Worm (Caenorhabditis elegans): ENCODE measurements around the gene baf-1.

baf-1 gene

DNA sequence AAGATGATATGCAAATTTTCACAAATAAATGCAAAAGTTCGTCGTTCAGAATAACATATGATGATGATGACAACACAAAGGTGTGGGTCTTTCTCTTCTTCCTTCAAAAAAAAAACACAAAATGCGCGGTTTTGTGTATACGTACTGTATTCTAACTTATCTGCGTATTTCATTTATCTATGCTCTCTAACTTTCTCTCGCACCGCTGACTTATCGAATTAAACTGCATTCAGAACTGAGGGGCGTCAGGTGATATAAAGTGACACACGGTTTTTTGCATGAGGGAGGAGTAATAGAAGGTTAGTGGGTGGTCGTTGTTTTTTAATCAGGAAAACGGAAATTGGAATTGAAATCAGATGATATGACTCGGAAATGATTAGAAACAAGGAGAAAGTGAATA is 33.0 kb downstream of the baf-1 start, which contains the start of gene sod-4:
TSS of gene sod-4 (minus strand) at position 109 of the 400 bp plus-strand sequence.
- TF ChIP-seq egl-27 (tag; optimal IDR thresholded peaks at IDR 0.05) (no peak), R02D3.7 (tag; optimal IDR thresholded peaks at IDR 0.05) (no peak), snpc-4 (tag; optimal IDR thresholded peaks at IDR 0.05) (no peak), F13H6.1 (tag; optimal IDR thresholded peaks at IDR 0.05) (no peak), mbf-1 (tag; optimal IDR thresholded peaks at IDR 0.05) (no peak), unc-62 (GFP tag; optimal IDR thresholded peaks at IDR 0.05) (no peak), ceh-82 (tag; optimal IDR thresholded peaks at IDR 0.05) (no peak), sma-3 (GFP tag; optimal IDR thresholded peaks at IDR 0.05) (peak; percentile 47), unc-39 (tag; optimal IDR thresholded peaks at IDR 0.05) (no peak), zag-1 (tag; optimal IDR thresholded peaks at IDR 0.05) (no peak), unc-55 (GFP tag; optimal IDR thresholded peaks at IDR 0.05) (no peak), nhr-25 (tag; optimal IDR thresholded peaks at IDR 0.05) (peak; percentile 50), dmd-4 (tag; optimal IDR thresholded peaks at IDR 0.05) (no peak), gmeb-1 (tag; optimal IDR thresholded peaks at IDR 0.05) (peak; percentile 57), nhr-10 (tag; optimal IDR thresholded peaks at IDR 0.05) (no peak), ztf-11 (tag; optimal IDR thresholded peaks at IDR 0.05) (no peak), alr-1 (tag; optimal IDR thresholded peaks at IDR 0.05) (no peak), blmp-1 (tag; optimal IDR thresholded peaks at IDR 0.05; ENCODE audit: insufficient read depth) (no peak), nhr-77 (tag; optimal IDR thresholded peaks at IDR 0.05) (no peak), nhr-129 (tag; optimal IDR thresholded peaks at IDR 0.05) (peak; percentile 60), ama-1 (optimal IDR thresholded peaks at IDR 0.05) (no peak)

DNA sequence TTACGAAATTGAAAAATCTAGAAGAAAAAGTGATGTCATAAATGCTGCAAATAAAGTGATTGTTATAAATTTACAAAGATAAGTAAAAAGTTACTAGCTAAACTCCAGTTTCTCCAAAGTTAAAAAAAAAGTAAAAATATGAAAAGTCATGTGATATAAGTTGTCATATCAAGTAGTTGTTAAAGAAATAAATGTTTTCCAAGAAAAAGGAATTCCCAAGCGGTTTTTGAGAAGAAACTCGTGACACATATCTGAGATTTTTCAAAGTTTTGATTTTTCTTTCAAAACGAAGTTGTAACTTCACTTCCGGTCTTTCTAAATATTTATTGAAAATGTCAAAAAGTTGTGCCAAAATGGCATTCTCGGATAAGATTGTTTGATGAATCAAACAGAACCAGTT is 33.8 kb downstream of the baf-1 start:
- no peak for TF ChIP-seq fos-1 (tag; optimal IDR thresholded peaks at IDR 0.05)
- TF ChIP-seq C34F6.9 (tag; optimal IDR thresholded peaks at IDR 0.05): peak; percentile 20
- TF ChIP-seq lsy-2 (tag; optimal IDR thresholded peaks at IDR 0.05): peak in 1 of 2 experiments; percentile 23
- TF ChIP-seq ceh-82 (tag; optimal IDR thresholded peaks at IDR 0.05): no peak

DNA sequence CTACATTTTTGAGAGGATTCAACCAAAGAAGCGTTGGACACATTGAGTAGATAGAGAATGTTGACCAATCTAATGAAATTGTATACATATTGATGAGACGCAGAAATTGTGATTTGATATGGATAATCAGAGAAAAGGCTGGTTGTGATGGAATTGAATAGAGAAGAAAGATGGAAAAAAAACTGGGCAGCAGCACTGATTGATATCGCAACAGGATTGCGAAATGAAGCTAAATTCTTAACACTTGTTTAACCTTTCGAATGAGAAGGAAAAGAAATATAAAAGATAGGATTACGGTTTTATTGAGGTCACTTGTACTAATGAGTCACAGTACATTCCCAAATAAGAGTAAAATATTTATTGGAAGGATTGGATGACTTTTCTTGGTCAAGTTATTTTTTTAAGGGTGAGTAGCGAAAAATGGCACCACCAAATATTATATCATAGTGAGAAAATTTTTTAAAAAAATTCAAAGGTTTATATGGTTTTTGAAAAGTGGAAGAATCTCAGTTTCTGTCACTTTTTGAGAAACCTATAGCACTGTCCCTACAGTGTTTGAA is 35.0 kb downstream of the baf-1 start:
- TF ChIP-seq egl-27 (tag; optimal IDR thresholded peaks at IDR 0.05): no peak
- peak; percentile 5 for TF ChIP-seq nhr-21 (tag; optimal IDR thresholded peaks at IDR 0.05)
- peak in 1 of 2 experiments; percentile 35 for TF ChIP-seq lsy-2 (tag; optimal IDR thresholded peaks at IDR 0.05)
- no peak for TF ChIP-seq gmeb-1 (tag; optimal IDR thresholded peaks at IDR 0.05)
- peak; percentile 71 for TF ChIP-seq fos-1 (tag; optimal IDR thresholded peaks at IDR 0.05)
- no peak for TF ChIP-seq skn-1 (tag; optimal IDR thresholded peaks at IDR 0.05)
- peak; percentile 58 for TF ChIP-seq sma-3 (GFP tag; optimal IDR thresholded peaks at IDR 0.05)
- TF ChIP-seq sma-9 (GFP tag; optimal IDR thresholded peaks at IDR 0.05): peak; percentile 37
- TF ChIP-seq sma-9 (tag; optimal IDR thresholded peaks at IDR 0.05): no peak
- TF ChIP-seq Y55F3AM.14 (GFP tag; optimal IDR thresholded peaks at IDR 0.05): no peak

DNA sequence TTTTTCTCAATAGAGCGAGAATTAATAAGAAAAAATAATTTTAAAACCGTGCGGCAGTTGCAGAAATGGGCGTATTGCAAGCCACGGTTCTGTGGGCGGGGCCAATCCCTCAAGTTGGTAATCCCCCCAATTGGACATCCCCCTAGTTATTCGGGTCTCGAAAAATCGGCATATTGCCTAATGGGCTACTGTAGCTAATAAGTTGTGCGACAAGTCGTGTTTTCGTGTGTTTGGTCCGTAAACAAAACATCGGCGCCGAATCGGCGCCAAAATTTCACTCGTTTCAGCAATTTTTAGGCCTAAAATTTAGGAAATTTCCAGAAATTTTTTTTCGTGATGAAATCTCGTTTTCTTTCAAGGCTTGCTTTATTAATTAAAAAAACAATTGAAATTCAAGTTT is 37.1 kb downstream of the baf-1 start:
- TF ChIP-seq lin-13 (GFP tag; optimal IDR thresholded peaks at IDR 0.05): no peak
- TF ChIP-seq egl-27 (tag; optimal IDR thresholded peaks at IDR 0.05): no peak
- no peak for TF ChIP-seq F13H6.1 (tag; optimal IDR thresholded peaks at IDR 0.05)
- TF ChIP-seq fos-1 (tag; optimal IDR thresholded peaks at IDR 0.05): no peak
- TF ChIP-seq mbf-1 (tag; optimal IDR thresholded peaks at IDR 0.05): no peak
- TF ChIP-seq ama-1 (optimal IDR thresholded peaks at IDR 0.05): no peak
- TF ChIP-seq crh-2 (tag; optimal IDR thresholded peaks at IDR 0.05): no peak
- TF ChIP-seq mab-5 (tag; optimal IDR thresholded peaks at IDR 0.05): no peak
- TF ChIP-seq nhr-21 (tag; optimal IDR thresholded peaks at IDR 0.05): no peak
- no peak for TF ChIP-seq aly-2 (tag; optimal IDR thresholded peaks at IDR 0.05)
- no peak for TF ChIP-seq unc-55 (GFP tag; optimal IDR thresholded peaks at IDR 0.05)
- no peak for TF ChIP-seq unc-62 (GFP tag; optimal IDR thresholded peaks at IDR 0.05)
- TF ChIP-seq nhr-23 (tag; optimal IDR thresholded peaks at IDR 0.05): no peak
- no peak for TF ChIP-seq zag-1 (tag; optimal IDR thresholded peaks at IDR 0.05)
- no peak for TF ChIP-seq C34F6.9 (tag; optimal IDR thresholded peaks at IDR 0.05)

DNA sequence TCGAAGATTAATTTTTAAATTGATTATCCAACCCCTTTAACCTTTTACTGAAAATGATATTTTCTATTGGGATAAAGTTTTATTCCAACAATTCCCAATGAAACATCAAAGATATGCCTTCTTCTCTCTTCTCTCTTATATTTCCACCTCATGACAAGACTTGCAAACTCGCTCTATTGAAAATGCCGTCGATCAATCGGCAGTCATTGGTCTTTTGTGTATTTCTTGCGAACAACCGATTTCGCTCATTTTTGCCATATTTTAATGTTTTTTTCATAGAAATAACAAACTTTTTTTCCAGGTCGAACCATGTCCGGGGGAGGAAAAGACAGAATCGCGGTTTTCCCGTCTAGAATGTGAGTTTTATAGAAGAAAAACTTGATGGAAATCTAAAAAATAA is 40.5 kb downstream of the baf-1 start, which contains the start of gene vha-14:
TSS of gene vha-14 (plus strand) at position 302 of the 400 bp plus-strand sequence.
- TF ChIP-seq ztf-1 (GFP tag; conservative IDR thresholded peaks at IDR 0.05) (no peak), mdl-1 (tag; optimal IDR thresholded peaks at IDR 0.05) (no peak), peb-1 (tag; optimal IDR thresholded peaks at IDR 0.05) (no peak), ama-1 (optimal IDR thresholded peaks at IDR 0.05) (peak; percentile 20), nhr-21 (tag; optimal IDR thresholded peaks at IDR 0.05) (peak; percentile 9), fos-1 (tag; optimal IDR thresholded peaks at IDR 0.05) (peak; percentile 60), C34F6.9 (tag; optimal IDR thresholded peaks at IDR 0.05) (peak; percentile 81), sem-4 (tag; optimal IDR thresholded peaks at IDR 0.05) (no peak), snpc-4 (tag; optimal IDR thresholded peaks at IDR 0.05) (peak; percentile 31), nhr-25 (tag; optimal IDR thresholded peaks at IDR 0.05) (peak; percentile 9), crh-2 (tag; optimal IDR thresholded peaks at IDR 0.05) (peak; percentile 87), ztf-4 (tag; optimal IDR thresholded peaks at IDR 0.05) (peak; percentile 20), lsy-2 (tag; optimal IDR thresholded peaks at IDR 0.05) (peak in 1 of 2 experiments; percentile 71), nhr-10 (tag; optimal IDR thresholded peaks at IDR 0.05) (no peak), nhr-129 (tag; optimal IDR thresholded peaks at IDR 0.05) (peak; percentile 74), unc-55 (GFP tag; optimal IDR thresholded peaks at IDR 0.05) (peak; percentile 64), Y55F3AM.14 (GFP tag; optimal IDR thresholded peaks at IDR 0.05) (no peak), elt-1 (tag; optimal IDR thresholded peaks at IDR 0.05) (no peak), sma-9 (GFP tag; optimal IDR thresholded peaks at IDR 0.05) (no peak), sma-9 (tag; optimal IDR thresholded peaks at IDR 0.05) (no peak), egl-27 (tag; optimal IDR thresholded peaks at IDR 0.05) (no peak), nhr-77 (tag; optimal IDR thresholded peaks at IDR 0.05) (no peak), sma-3 (GFP tag; optimal IDR thresholded peaks at IDR 0.05) (peak; percentile 4), F13H6.1 (tag; optimal IDR thresholded peaks at IDR 0.05) (no peak), skn-1 (tag; optimal IDR thresholded peaks at IDR 0.05) (no peak)
